Worm (Caenorhabditis elegans) whole organism, late embryonic: ENCODE measurements around the gene gegf-1.

Experiments used
- K02D7.2 ChIP-seq: sonication (generic microtip); optimal IDR thresholded peaks from 2 replicates; lab custom pipeline; 2017; ENCODE audit warnings: mild to moderate bottlenecking, missing genetic modification characterization, missing compliant biosample characterization
- elt-2 ChIP-seq: sonication (generic microtip); optimal IDR thresholded peaks from 2 replicates; lab custom pipeline; 2016; ENCODE audit warnings: missing genetic modification reagents, missing genetic modification characterization, missing compliant biosample characterization
- hlh-30 ChIP-seq: sonication (generic microtip); optimal IDR thresholded peaks from 2 replicates; lab custom pipeline; 2017; ENCODE audit warnings: antibody characterized with exemption, missing genetic modification characterization, missing compliant biosample characterization; ENCODE audit not compliant: insufficient read depth
- hlh-8 ChIP-seq: sonication (generic microtip); optimal IDR thresholded peaks from 2 replicates; lab custom pipeline; 2016; ENCODE audit warnings: missing genotype, missing genetic modification characterization, missing compliant biosample characterization
- unc-86 ChIP-seq: sonication (generic microtip); optimal IDR thresholded peaks from 2 replicates; lab custom pipeline; 2016; ENCODE audit warnings: missing genetic modification characterization, missing compliant biosample characterization

DNA sequence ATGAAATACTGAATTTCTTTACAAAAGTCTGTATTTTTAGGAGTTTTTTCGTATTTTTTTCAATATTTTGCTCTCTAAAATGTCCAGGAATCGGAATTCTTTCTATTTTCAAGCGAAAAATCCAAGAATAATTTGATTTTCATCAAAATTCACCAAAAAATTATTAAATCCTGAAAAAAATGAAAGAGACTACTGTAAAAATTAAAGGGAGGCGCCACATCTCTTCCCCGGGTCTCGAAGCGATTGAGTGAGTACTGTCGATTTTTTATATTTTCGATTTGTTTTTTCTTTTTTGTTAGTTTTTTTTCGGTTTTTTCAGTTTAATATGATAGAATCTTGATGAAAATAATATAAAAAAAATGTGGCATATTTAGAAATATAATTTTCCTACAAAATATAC, 25.8 kb upstream of the gegf-1 start:
- TF ChIP-seq hlh-30 (tag; lab: Kevin White, UChicago) (no peak), hlh-8 (no peak), K02D7.2 (tag; lab: Kevin White, UChicago) (no peak), elt-2 (tag; lab: Kevin White, UChicago) (no peak), unc-86 (tag; lab: Kevin White, UChicago) (no peak)
